In the genomic region with DNA sequence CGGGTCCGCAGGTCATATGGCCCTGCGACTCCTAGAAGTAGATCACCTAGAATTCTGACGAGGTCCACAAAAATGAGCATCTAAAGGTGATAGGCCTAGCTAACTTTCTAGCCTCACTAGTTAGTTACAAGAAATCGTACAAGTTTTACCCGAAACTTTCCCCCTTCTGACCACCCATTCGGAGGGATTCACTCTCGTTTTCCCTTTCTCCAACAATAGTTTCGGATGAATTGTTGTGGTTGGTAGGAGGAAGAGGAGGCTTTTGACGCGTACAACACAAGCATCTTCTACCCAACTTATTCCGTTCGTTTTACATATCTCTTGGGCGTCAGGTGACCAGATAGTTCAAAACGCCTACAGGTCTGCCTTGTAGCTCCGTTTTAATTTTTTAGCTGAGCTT, we compare ENCODE assay signal across 2 worm cellular contexts.
TF ChIP-seq lines count a peak whose summit lies in the region.

No protein-coding gene starts in this region.

TF ChIP-seq in whole organism, L1 larva, 84 proteins besides CTCF, POLR2A, EP300 and RAD21:
- TF ChIP-seq blmp-1 (tag; optimal IDR thresholded peaks at IDR 0.05; lab: Kevin White, UChicago): peak; percentile 95
- TF ChIP-seq lsy-2 (tag; optimal IDR thresholded peaks at IDR 0.05; lab: Kevin White, UChicago): no peak

TF ChIP-seq in whole organism, mixed stage, embryonic, 35 proteins besides CTCF, POLR2A, EP300 and RAD21:
- TF ChIP-seq blmp-1 (tag; optimal IDR thresholded peaks at IDR 0.05; lab: Kevin White, UChicago) (peak; percentile 65), tbx-8 (GFP tag; optimal IDR thresholded peaks at IDR 0.05; lab: Kevin White, UChicago) (no peak)
